Worm (Caenorhabditis elegans): ENCODE measurements around the gene K11H12.4.
A peak's percentile ranks its signal among the peaks of the same experiment; 100 is the strongest.

K11H12.4 gene

ce11 chrIV:675471-676159, at the start of gene K11H12.4, which contains the start of gene K11H12.10:
TSS of gene K11H12.4 (minus strand) at chrIV:675883.
TSS of gene K11H12.10 (plus strand) at chrIV:676075.
- no peak for TF ChIP-seq isw-1 (GFP tag; IDR thresholded peaks at IDR 0.05)
- TF ChIP-seq nhr-85 (tag), result peak; percentile 44
- TF ChIP-seq lin-14 (GFP tag; optimal IDR thresholded peaks at IDR 0.05), result no peak
- TF ChIP-seq jun-1 (tag; optimal IDR thresholded peaks at IDR 0.05), result no peak
- TF ChIP-seq hlh-4 (tag; optimal IDR thresholded peaks at IDR 0.05), result no peak
- no peak for TF ChIP-seq ets-5 (GFP tag; IDR thresholded peaks at IDR 0.05)
- no peak for TF ChIP-seq lsy-2 (tag; optimal IDR thresholded peaks at IDR 0.05)
- no peak for TF ChIP-seq ztf-11 (tag; optimal IDR thresholded peaks at IDR 0.05)
- no peak for TF ChIP-seq ceh-88 (GFP tag; IDR thresholded peaks at IDR 0.05)
- TF ChIP-seq fkh-4 (tag; optimal IDR thresholded peaks at IDR 0.05; ENCODE audit: borderline replicate concordance), result no peak
- no peak for TF ChIP-seq irx-1 (tag; optimal IDR thresholded peaks at IDR 0.05)
- TF ChIP-seq dsc-1 (tag; optimal IDR thresholded peaks at IDR 0.05), result no peak
- TF ChIP-seq nhr-28 (tag; optimal IDR thresholded peaks at IDR 0.05), result no peak
- no peak for TF ChIP-seq nhr-237 (tag; optimal IDR thresholded peaks at IDR 0.05)
- no peak for TF ChIP-seq zag-1 (tag; optimal IDR thresholded peaks at IDR 0.05)
- TF ChIP-seq aly-2 (tag; optimal IDR thresholded peaks at IDR 0.05), result no peak
- TF ChIP-seq elt-2 (tag; optimal IDR thresholded peaks at IDR 0.05), result peak; percentile 43
- TF ChIP-seq mep-1 (tag; optimal IDR thresholded peaks at IDR 0.05), result no peak
- no peak for TF ChIP-seq efl-1 (optimal IDR thresholded peaks at IDR 0.05)
- TF ChIP-seq efl-1 (GFP tag; optimal IDR thresholded peaks at IDR 0.05 in 1 of 2), result peak in 1 of 2 experiments; percentile 60
- no peak for TF ChIP-seq hlh-17 (GFP tag; optimal IDR thresholded peaks at IDR 0.05; ENCODE audit: borderline replicate concordance)
- TF ChIP-seq lin-15B (tag; optimal IDR thresholded peaks at IDR 0.05), result no peak

- TF ChIP-seq F16B12.6 (tag; optimal IDR thresholded peaks at IDR 0.05), result no peak
- TF ChIP-seq unc-130 (tag; optimal IDR thresholded peaks at IDR 0.05), result no peak
- TF ChIP-seq pag-3 (tag; optimal IDR thresholded peaks at IDR 0.05; ENCODE audit: borderline replicate concordance, insufficient read depth), result no peak
- no peak for TF ChIP-seq aha-1 (tag; optimal IDR thresholded peaks at IDR 0.05)
- TF ChIP-seq efl-1 (optimal IDR thresholded peaks at IDR 0.05), result no peak
- peak in 1 of 2 experiments; percentile 89 for TF ChIP-seq efl-1 (GFP tag; optimal IDR thresholded peaks at IDR 0.05 in 1 of 2)
These were observed 43.7 kb upstream of the K11H12.4 start, which contains the start of gene Y55F3C.10 for ce11 chrIV:719351-719750. TSS of gene Y55F3C.10 (minus strand) at chrIV:719451.

- TF ChIP-seq hlh-4 (tag; optimal IDR thresholded peaks at IDR 0.05) (no peak), ceh-63 (GFP tag; optimal IDR thresholded peaks at IDR 0.05) (no peak), C04F5.9 (tag; optimal IDR thresholded peaks at IDR 0.05) (no peak)
These were observed 40.6 kb upstream of the K11H12.4 start, which contains the start of gene clec-164 for ce11 chrIV:716323-716722. TSS of gene clec-164 (plus strand) at chrIV:716623.

- TF ChIP-seq nhr-47 (tag; optimal IDR thresholded peaks at IDR 0.05) (no peak), tbx-2 (tag; optimal IDR thresholded peaks at IDR 0.05) (no peak), snu-23 (GFP tag; optimal IDR thresholded peaks at IDR 0.05) (no peak), mdl-1 (tag; optimal IDR thresholded peaks at IDR 0.05) (no peak), pax-3 (tag; optimal IDR thresholded peaks at IDR 0.05) (no peak), blmp-1 (tag; optimal IDR thresholded peaks at IDR 0.05) (no peak), elt-2 (tag; optimal IDR thresholded peaks at IDR 0.05) (no peak)
These were observed 39.8 kb upstream of the K11H12.4 start for ce11 chrIV:715433-715832.

- no peak for TF ChIP-seq efl-1 (optimal IDR thresholded peaks at IDR 0.05)
- TF ChIP-seq efl-1 (GFP tag; optimal IDR thresholded peaks at IDR 0.05 in 1 of 2), result peak in 1 of 2 experiments; percentile 60
- TF ChIP-seq ceh-8 (GFP tag; optimal IDR thresholded peaks at IDR 0.05), result no peak
- TF ChIP-seq nhr-71 (tag; optimal IDR thresholded peaks at IDR 0.05), result no peak
- TF ChIP-seq hlh-4 (tag; optimal IDR thresholded peaks at IDR 0.05), result no peak
- no peak for TF ChIP-seq fkh-4 (tag; optimal IDR thresholded peaks at IDR 0.05; ENCODE audit: borderline replicate concordance)
These were observed 32.0 kb upstream of the K11H12.4 start, which contains the start of gene cutl-26 for ce11 chrIV:707635-708034. TSS of gene cutl-26 (minus strand) at chrIV:707735.
